Fruit fly (Drosophila melanogaster): ENCODE measurements around the gene CG33310.

The CG33310 gene

dm6 chr2L:15009703-15010102 lies 17.0 kb upstream of the CG33310 start, which contains the start of the genes THG and Rnmt (continued):
- TF ChIP-seq woc (GFP tag; optimal IDR thresholded peaks at IDR 0.05) (peak; percentile 66), sage (GFP tag; optimal IDR thresholded peaks at IDR 0.05) (peak; percentile 49), pan (optimal IDR thresholded peaks at IDR 0.05) (no peak), HLH106 (tag; optimal IDR thresholded peaks at IDR 0.05) (peak; percentile 83), brk (GFP tag; optimal IDR thresholded peaks at IDR 0.05) (no peak), dl (GFP tag; optimal IDR thresholded peaks at IDR 0.05; ENCODE audit: insufficient read depth in 1 of 2, partially characterized antibody in 2 of 2) (no peak), sv (GFP tag; optimal IDR thresholded peaks at IDR 0.05) (peak; percentile 82), Jra (GFP tag; optimal IDR thresholded peaks at IDR 0.05) (peak; percentile 57), tai (GFP tag; optimal IDR thresholded peaks at IDR 0.05) (no peak), Hr78 (GFP tag; optimal IDR thresholded peaks at IDR 0.05) (no peak), br (GFP tag; optimal IDR thresholded peaks at IDR 0.05) (peak; percentile 65)

- no peak for TF ChIP-seq fru (GFP tag; optimal IDR thresholded peaks at IDR 0.05)
- TF ChIP-seq OdsH (GFP tag; optimal IDR thresholded peaks at IDR 0.05): no peak
- TF ChIP-seq sv (GFP tag; optimal IDR thresholded peaks at IDR 0.05): no peak
- no peak for TF ChIP-seq Dfd (GFP tag; optimal IDR thresholded peaks at IDR 0.05)
- no peak for TF ChIP-seq Dif (GFP tag; optimal IDR thresholded peaks at IDR 0.05; ENCODE audit: partially characterized antibody)
- no peak for TF ChIP-seq foxo (GFP tag; optimal IDR thresholded peaks at IDR 0.05)
- TF ChIP-seq Rel (GFP tag; optimal IDR thresholded peaks at IDR 0.05): no peak
- no peak for TF ChIP-seq Rel (tag; optimal IDR thresholded peaks at IDR 0.05)
- no peak for TF ChIP-seq Sp1 (GFP tag; optimal IDR thresholded peaks at IDR 0.05)
- no peak for TF ChIP-seq Myc (optimal IDR thresholded peaks at IDR 0.05)
- TF ChIP-seq Mio (GFP tag; optimal IDR thresholded peaks at IDR 0.05): no peak
- TF ChIP-seq psq (GFP tag; optimal IDR thresholded peaks at IDR 0.05): no peak
- TF ChIP-seq dl (GFP tag; optimal IDR thresholded peaks at IDR 0.05; ENCODE audit: insufficient read depth in 1 of 2, partially characterized antibody in 2 of 2): no peak
Observed at dm6 chr2L:15011779-15012178, 14.9 kb upstream of the CG33310 start.

- TF ChIP-seq Hr78 (GFP tag; optimal IDR thresholded peaks at IDR 0.05): no peak
- peak; percentile 42 for TF ChIP-seq Dfd (GFP tag; optimal IDR thresholded peaks at IDR 0.05)
- TF ChIP-seq Hnf4 (GFP tag; optimal IDR thresholded peaks at IDR 0.05): no peak
- no peak for TF ChIP-seq lola (GFP tag; optimal IDR thresholded peaks at IDR 0.05)
- no peak for TF ChIP-seq OdsH (GFP tag; optimal IDR thresholded peaks at IDR 0.05)
Observed at dm6 chr2L:15013523-15013922, 13.2 kb upstream of the CG33310 start.

- TF ChIP-seq h (GFP tag; optimal IDR thresholded peaks at IDR 0.05): no peak
- TF ChIP-seq usp (GFP tag; optimal IDR thresholded peaks at IDR 0.05): no peak
- no peak for TF ChIP-seq Dif (GFP tag; optimal IDR thresholded peaks at IDR 0.05; ENCODE audit: partially characterized antibody)
- no peak for TF ChIP-seq rgr (GFP tag; optimal IDR thresholded peaks at IDR 0.05)
- no peak for TF ChIP-seq br (GFP tag; optimal IDR thresholded peaks at IDR 0.05)
- no peak for TF ChIP-seq pan (optimal IDR thresholded peaks at IDR 0.05)
- TF ChIP-seq GATAd (GFP tag; optimal IDR thresholded peaks at IDR 0.05): no peak
Observed at dm6 chr2L:15016031-15016430, 10.7 kb upstream of the CG33310 start, which contains the start of gene GABA-B-R1. Gene GABA-B-R1, plus strand, starts transcription at chr2L:15016331.

- TF ChIP-seq rgr (GFP tag; optimal IDR thresholded peaks at IDR 0.05) (no peak), brk (GFP tag; optimal IDR thresholded peaks at IDR 0.05) (no peak), HLH106 (tag; optimal IDR thresholded peaks at IDR 0.05) (no peak), Hr78 (GFP tag; optimal IDR thresholded peaks at IDR 0.05) (no peak), lola (GFP tag; optimal IDR thresholded peaks at IDR 0.05) (no peak), Vsx2 (GFP tag; optimal IDR thresholded peaks at IDR 0.05; ENCODE audit: partially characterized antibody) (no peak), ey (GFP tag; optimal IDR thresholded peaks at IDR 0.05) (no peak), h (GFP tag; optimal IDR thresholded peaks at IDR 0.05) (no peak), Sp1 (GFP tag; optimal IDR thresholded peaks at IDR 0.05) (no peak), dmrt93B (GFP tag; optimal IDR thresholded peaks at IDR 0.05) (no peak), Mio (GFP tag; optimal IDR thresholded peaks at IDR 0.05) (no peak), jim (GFP tag; optimal IDR thresholded peaks at IDR 0.05) (no peak), Abd-B (GFP tag; optimal IDR thresholded peaks at IDR 0.05) (no peak), Hnf4 (GFP tag; optimal IDR thresholded peaks at IDR 0.05) (no peak), fru (GFP tag; optimal IDR thresholded peaks at IDR 0.05) (no peak), usp (GFP tag; optimal IDR thresholded peaks at IDR 0.05) (no peak), dl (GFP tag; optimal IDR thresholded peaks at IDR 0.05; ENCODE audit: insufficient read depth in 1 of 2, partially characterized antibody in 2 of 2) (no peak), Dfd (GFP tag; optimal IDR thresholded peaks at IDR 0.05) (no peak)
Observed at dm6 chr2L:15031650-15032049, 5.0 kb downstream of the CG33310 start, which contains the start of gene CG31832. Gene CG31832, minus strand, starts transcription at chr2L:15031750.

Data from whole organism, wandering third instar larva.